Fruit fly (Drosophila melanogaster) whole organism, wandering third instar larva: ENCODE results near the gene CG6330.
A peak's percentile ranks its signal among the peaks of the same experiment; 100 is the strongest.

Source experiments
- GATAd ChIP-seq: sonication (Bioruptor generic); optimal IDR thresholded peaks from 2 replicates; lab custom pipeline; 2016; ENCODE audit warnings: missing biosample characterization, missing genetic modification characterization
- Hnf4 ChIP-seq: fragments of 200-800 bp; sonication (Bioruptor generic); optimal IDR thresholded peaks from 2 replicates; lab custom pipeline; 2016; ENCODE audit warnings: missing biosample characterization, mild to moderate bottlenecking, missing genetic modification characterization
- Hr83 ChIP-seq: fragments of 200-300 bp; sonication (Bioruptor generic); optimal IDR thresholded peaks from 2 replicates; lab custom pipeline; 2016; ENCODE audit warnings: missing biosample characterization, mild to moderate bottlenecking, missing genetic modification characterization, moderate library complexity; ENCODE audit not compliant: poor library complexity, severe bottlenecking
- Rel ChIP-seq, 2 experiments: fragments of 200-800 bp; sonication (Bioruptor generic) in 1 of 2; optimal IDR thresholded peaks; 2 replicates in 1 of 2; 3 replicates in 1 of 2; lab custom pipeline; 2016 to 2019; ENCODE audit warnings: mild to moderate bottlenecking in 2 of 2, missing biosample characterization in 2 of 2, missing genetic modification characterization in 2 of 2, moderate library complexity in 1 of 2
- Vsx2 ChIP-seq: fragments of 200-300, 225-300 bp; sonication (Bioruptor generic); optimal IDR thresholded peaks from 2 replicates; lab custom pipeline; 2018; ENCODE audit warnings: missing biosample characterization, missing genetic modification characterization; ENCODE audit not compliant: partially characterized antibody
- br ChIP-seq: fragments of 200-800 bp; sonication (Bioruptor generic); optimal IDR thresholded peaks from 2 replicates; lab custom pipeline; 2016; ENCODE audit warnings: missing biosample characterization, missing genetic modification characterization
- ey ChIP-seq: fragments of 200-800 bp; sonication (Bioruptor generic); optimal IDR thresholded peaks from 2 replicates; lab custom pipeline; 2016; ENCODE audit warnings: missing biosample characterization, missing genetic modification characterization
- foxo ChIP-seq, 2 experiments: fragments of 200-800 bp; sonication (Bioruptor generic); optimal IDR thresholded peaks; 2 replicates in 1 of 2; 3 replicates in 1 of 2; lab custom pipeline; 2016 to 2017; ENCODE audit warnings: missing biosample characterization in 2 of 2, missing genetic modification characterization in 2 of 2
- psq ChIP-seq: fragments of 200-800 bp; sonication (Bioruptor generic); optimal IDR thresholded peaks from 3 replicates; lab custom pipeline; 2017; ENCODE audit warnings: missing biosample characterization, mild to moderate bottlenecking, missing genetic modification characterization, moderate library complexity
- rgr ChIP-seq: fragments of 200-800 bp; sonication (Bioruptor generic); optimal IDR thresholded peaks from 3 replicates; lab custom pipeline; 2016; ENCODE audit warnings: missing biosample characterization, mild to moderate bottlenecking, missing genetic modification characterization
- sv ChIP-seq: fragments of 200-800 bp; sonication (Bioruptor generic); optimal IDR thresholded peaks from 3 replicates; lab custom pipeline; 2016; ENCODE audit warnings: missing biosample characterization, missing genetic modification characterization
- woc ChIP-seq: sonication (Bioruptor generic); optimal IDR thresholded peaks from 2 replicates; lab custom pipeline; 2016; ENCODE audit warnings: missing biosample characterization, mild to moderate bottlenecking, missing genetic modification characterization

CG6330 gene

dm6 chr3R:26899982-26900381 is 58.3 kb downstream of the CG6330 start:
- TF ChIP-seq GATAd (GFP tag; lab: Kevin White, UChicago) (no peak), woc (peak; percentile 4), Rel (GFP tag; optimal IDR thresholded peaks at IDR 0.05; lab: Kevin White, UChicago) (no peak), Rel (tag; optimal IDR thresholded peaks at IDR 0.05; lab: Kevin White, UChicago) (no peak), Hr83 (GFP tag; lab: Kevin White, UChicago) (no peak), Vsx2 (no peak), Hnf4 (GFP tag; lab: Kevin White, UChicago) (no peak), rgr (GFP tag; lab: Kevin White, UChicago) (peak; percentile 30), ey (GFP tag; lab: Kevin White, UChicago) (no peak), br (GFP tag; lab: Kevin White, UChicago) (no peak), foxo (GFP tag; optimal IDR thresholded peaks at IDR 0.05; lab: Kevin White, UChicago) (peak in 1 of 2 experiments; percentile 33), psq (no peak), sv (no peak)
